Worm (Caenorhabditis elegans) whole organism, L2 larva: ENCODE data around the gene col-107.

Experiments used
- F13H6.1 ChIP-seq: sonication (generic microtip); optimal IDR thresholded peaks from 2 replicates; lab custom pipeline; 2016; ENCODE audit warnings: missing genetic modification characterization, missing compliant biosample characterization
- Y55F3AM.14 ChIP-seq: fragments of 200-800 bp; sonication (Bioruptor generic); optimal IDR thresholded peaks from 2 replicates; lab custom pipeline; 2018; ENCODE audit warnings: mild to moderate bottlenecking, missing genetic modification characterization, missing compliant biosample characterization
- ama-1 ChIP-seq: fragments of 150-350 bp; optimal IDR thresholded peaks from 2 replicates; lab custom pipeline; 2018; ENCODE audit warnings: inconsistent platforms
- ceh-82 ChIP-seq: fragments of 150-350 bp; optimal IDR thresholded peaks from 2 replicates; lab custom pipeline; 2014; ENCODE audit warnings: missing biosample characterization, missing genetic modification characterization
- mbf-1 ChIP-seq: sonication (generic microtip); optimal IDR thresholded peaks from 2 replicates; lab custom pipeline; 2017; ENCODE audit warnings: missing biosample characterization, missing genetic modification characterization
- nhr-11 ChIP-seq: fragments of 150-350 bp; optimal IDR thresholded peaks from 2 replicates; lab custom pipeline; 2014; ENCODE audit warnings: missing biosample characterization, missing genetic modification characterization
- nhr-129 ChIP-seq: fragments of 150-350 bp; optimal IDR thresholded peaks from 2 replicates; lab custom pipeline; 2014; ENCODE audit warnings: missing biosample characterization, missing genetic modification characterization
- nhr-25 ChIP-seq: fragments of 150-350 bp; sonication (generic microtip); optimal IDR thresholded peaks from 3 replicates; lab custom pipeline; 2014; ENCODE audit warnings: missing biosample characterization, missing genetic modification characterization
- nhr-6 ChIP-seq: fragments of 150-350 bp; optimal IDR thresholded peaks from 2 replicates; lab custom pipeline; 2014; ENCODE audit warnings: missing biosample characterization, missing genetic modification characterization
- peb-1 ChIP-seq: fragments of 150-350 bp; optimal IDR thresholded peaks from 2 replicates; lab custom pipeline; 2014; ENCODE audit warnings: missing biosample characterization, missing genetic modification characterization
- zag-1 ChIP-seq: fragments of 150-350 bp; optimal IDR thresholded peaks from 2 replicates; lab custom pipeline; 2014; ENCODE audit warnings: missing biosample characterization, missing genetic modification characterization

col-107 gene

DNA sequence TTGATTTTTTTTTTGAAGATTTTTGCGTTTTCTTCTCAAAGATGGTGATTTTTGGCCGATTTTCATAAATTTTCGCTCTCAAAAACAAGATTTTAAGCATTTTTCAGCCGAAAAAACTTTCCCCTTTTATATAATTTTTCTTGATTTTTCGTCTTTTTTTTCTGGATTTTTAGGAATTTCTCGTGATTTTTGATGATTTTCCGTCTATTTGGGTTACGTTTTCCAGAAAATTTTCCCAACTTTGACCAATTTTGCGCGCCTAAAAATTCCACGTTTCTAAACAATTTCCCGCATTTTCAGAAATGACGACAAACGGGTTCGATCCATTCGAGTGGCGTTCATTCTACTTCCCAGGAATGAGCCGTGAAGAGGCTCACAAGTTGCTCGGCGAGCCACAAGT lies 48.5 kb downstream of the col-107 start, which contains the start of gene ced-2:
Gene ced-2, plus strand, starts transcription at position 301 of the 400 bp plus-strand sequence.
- TF ChIP-seq peb-1 (tag; lab: Kevin White, UChicago) (no peak), nhr-129 (tag; lab: Kevin White, UChicago) (no peak), nhr-11 (tag; lab: Kevin White, UChicago) (no peak), Y55F3AM.14 (GFP tag; lab: Kevin White, UChicago) (no peak), ceh-82 (tag; lab: Kevin White, UChicago) (no peak), zag-1 (tag; lab: Kevin White, UChicago) (no peak), mbf-1 (tag; lab: Kevin White, UChicago) (no peak), nhr-6 (tag; lab: Kevin White, UChicago) (no peak), nhr-25 (no peak), ama-1 (lab: Kevin White, UChicago) (no peak), F13H6.1 (tag; lab: Kevin White, UChicago) (no peak)
- TF ChIP-seq, all 48 proteins: peak for 0
